Fruit fly (Drosophila melanogaster) whole organism, pupa: ENCODE measurements around the gene CG14395.

Experiments
- CG10348 ChIP-seq: fragments of 200-800 bp; sonication (Bioruptor generic); IDR thresholded peaks from 2 replicates; pipeline ENCODE4 v1.3.6; 2022; ENCODE audit warnings: missing biosample characterization, missing genetic modification characterization
- CG12605 ChIP-seq: fragments of 200-800 bp; sonication (Bioruptor generic); IDR thresholded peaks from 2 replicates; pipeline ENCODE4 v1.3.6; 2022; ENCODE audit warnings: missing biosample characterization, missing genetic modification characterization
- CG13204 ChIP-seq: fragments of 200-800 bp; sonication (Bioruptor generic); optimal IDR thresholded peaks from 2 replicates; lab custom pipeline; 2018; ENCODE audit warnings: missing biosample characterization, mild to moderate bottlenecking, missing genetic modification characterization, moderate library complexity
- CG14655 ChIP-seq: fragments of 200-800 bp; sonication (Bioruptor generic); optimal IDR thresholded peaks from 3 replicates; lab custom pipeline; 2017; ENCODE audit warnings: mild to moderate bottlenecking, missing biosample characterization, missing genetic modification reagents, missing genetic modification characterization
- CG15710 ChIP-seq: fragments of 200-800 bp; sonication (Bioruptor generic); optimal IDR thresholded peaks from 2 replicates; lab custom pipeline; 2018; ENCODE audit warnings: missing biosample characterization, mild to moderate bottlenecking, missing genetic modification characterization, moderate library complexity
- CG17806 ChIP-seq: fragments of 200-800 bp; sonication (Bioruptor generic); optimal IDR thresholded peaks from 2 replicates; lab custom pipeline; 2018; ENCODE audit warnings: missing biosample characterization, mild to moderate bottlenecking, missing genetic modification characterization, moderate library complexity
- CG32121 ChIP-seq: fragments of 200-800 bp; sonication (Bioruptor generic); IDR thresholded peaks from 2 replicates; pipeline ENCODE4 v1.3.6; 2022; ENCODE audit warnings: missing biosample characterization, missing genetic modification characterization
- CG34367 ChIP-seq: fragments of 200-800 bp; sonication (Bioruptor generic); optimal IDR thresholded peaks from 2 replicates; lab custom pipeline; 2018; ENCODE audit warnings: missing biosample characterization, mild to moderate bottlenecking, missing genetic modification characterization
- CG4496 ChIP-seq: fragments of 200-800 bp; sonication (Bioruptor generic); IDR thresholded peaks from 3 replicates; pipeline ENCODE4 v1.3.6; 2022; ENCODE audit warnings: missing biosample characterization, missing genetic modification characterization
- CG8159 ChIP-seq: fragments of 200-800 bp; sonication (Bioruptor generic); optimal IDR thresholded peaks from 3 replicates; lab custom pipeline; 2018; ENCODE audit warnings: missing biosample characterization, mild to moderate bottlenecking, missing genetic modification characterization, moderate library complexity
- CG8301 ChIP-seq: fragments of 200-800 bp; sonication (Bioruptor generic); optimal IDR thresholded peaks from 2 replicates; lab custom pipeline; 2018; ENCODE audit warnings: missing biosample characterization, mild to moderate bottlenecking, missing genetic modification characterization
- CG9948 ChIP-seq: fragments of 200-800 bp; sonication (Bioruptor generic); optimal IDR thresholded peaks from 2 replicates; lab custom pipeline; 2018; ENCODE audit warnings: missing biosample characterization, mild to moderate bottlenecking, missing genetic modification characterization, moderate library complexity
- D1 ChIP-seq: fragments of 200-800 bp; sonication (Bioruptor generic); optimal IDR thresholded peaks from 2 replicates; lab custom pipeline; 2018; ENCODE audit warnings: missing biosample characterization, mild to moderate bottlenecking, missing genetic modification characterization, moderate library complexity
- EcR ChIP-seq: fragments of 200-800 bp; sonication (Bioruptor generic); optimal IDR thresholded peaks from 3 replicates; lab custom pipeline; 2019; ENCODE audit warnings: missing biosample characterization, missing genetic modification characterization, mild to moderate bottlenecking, moderate library complexity, missing genetic modification reagents
- Ets98B ChIP-seq: fragments of 200-800 bp; sonication (Bioruptor generic); IDR thresholded peaks from 2 replicates; pipeline ENCODE4 v1.3.6; 2022; ENCODE audit warnings: missing biosample characterization, missing genetic modification characterization
- Pif1A ChIP-seq: fragments of 200-800 bp; sonication (Bioruptor generic); optimal IDR thresholded peaks from 3 replicates; lab custom pipeline; 2016; ENCODE audit warnings: missing biosample characterization, missing genetic modification characterization
- Pif1B ChIP-seq: fragments of 200-800 bp; sonication (Bioruptor generic); optimal IDR thresholded peaks from 3 replicates; lab custom pipeline; 2016; ENCODE audit warnings: missing biosample characterization, missing genetic modification characterization
- Snoo ChIP-seq: fragments of 200-800 bp; sonication (Bioruptor generic); optimal IDR thresholded peaks from 3 replicates; lab custom pipeline; 2017; ENCODE audit warnings: missing biosample characterization, mild to moderate bottlenecking, missing genetic modification characterization, inconsistent platforms
- fd96Ca ChIP-seq: fragments of 200-800 bp; sonication (Bioruptor generic); IDR thresholded peaks from 3 replicates; pipeline ENCODE4 v1.3.6; 2022; ENCODE audit warnings: missing biosample characterization, missing genetic modification characterization
- gl ChIP-seq: fragments of 200-800 bp; sonication (Bioruptor generic); optimal IDR thresholded peaks from 2 replicates; lab custom pipeline; 2018; ENCODE audit warnings: missing biosample characterization, mild to moderate bottlenecking, missing genetic modification characterization
- rn ChIP-seq: fragments of 200-800 bp; sonication (Bioruptor generic); IDR thresholded peaks from 2 replicates; pipeline ENCODE4 v1.3.6; 2022; ENCODE audit warnings: missing biosample characterization, missing genetic modification characterization

CG14395 gene

DNA sequence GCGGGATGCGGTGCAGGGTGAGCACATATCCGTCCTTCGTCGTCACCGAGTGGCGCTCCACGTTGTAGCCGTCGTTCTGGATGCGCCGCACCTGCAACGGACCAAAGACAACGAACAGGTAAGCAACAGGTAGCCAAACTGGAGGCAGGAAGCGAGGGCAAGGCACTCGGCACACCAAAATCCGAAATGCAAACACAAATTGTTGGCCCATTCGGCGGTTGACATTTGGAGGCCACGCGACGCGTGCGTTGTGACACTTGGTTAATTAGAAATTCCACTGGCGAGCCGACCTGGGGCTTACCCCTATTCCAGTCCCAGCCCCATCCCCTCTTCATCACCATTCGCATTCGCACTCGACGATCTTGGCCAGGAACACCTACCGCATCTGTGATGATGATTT lies 21.0 kb upstream of the CG14395 start:
- TF ChIP-seq CG32121 (GFP tag; lab: Robert Waterston, UW): no peak
- no peak for TF ChIP-seq CG14655 (GFP tag; lab: Kevin White, UChicago)
- TF ChIP-seq gl (tag; lab: Kevin White, UChicago): no peak
- TF ChIP-seq D1 (tag; lab: Kevin White, UChicago): no peak
- no peak for TF ChIP-seq CG10348 (GFP tag; lab: Robert Waterston, UW)
- no peak for TF ChIP-seq CG8301 (tag; lab: Kevin White, UChicago)
- TF ChIP-seq Ets98B: no peak
- TF ChIP-seq CG9948 (tag; lab: Kevin White, UChicago): no peak
- TF ChIP-seq rn (GFP tag; lab: Robert Waterston, UW): no peak
- no peak for TF ChIP-seq Pif1A (GFP tag; lab: Kevin White, UChicago)
- no peak for TF ChIP-seq EcR (GFP tag; lab: Kevin White, UChicago)
- TF ChIP-seq CG8159 (tag; lab: Kevin White, UChicago): no peak
- TF ChIP-seq Pif1B (GFP tag; lab: Kevin White, UChicago): no peak
- no peak for TF ChIP-seq CG12605 (GFP tag; lab: Robert Waterston, UW)

DNA sequence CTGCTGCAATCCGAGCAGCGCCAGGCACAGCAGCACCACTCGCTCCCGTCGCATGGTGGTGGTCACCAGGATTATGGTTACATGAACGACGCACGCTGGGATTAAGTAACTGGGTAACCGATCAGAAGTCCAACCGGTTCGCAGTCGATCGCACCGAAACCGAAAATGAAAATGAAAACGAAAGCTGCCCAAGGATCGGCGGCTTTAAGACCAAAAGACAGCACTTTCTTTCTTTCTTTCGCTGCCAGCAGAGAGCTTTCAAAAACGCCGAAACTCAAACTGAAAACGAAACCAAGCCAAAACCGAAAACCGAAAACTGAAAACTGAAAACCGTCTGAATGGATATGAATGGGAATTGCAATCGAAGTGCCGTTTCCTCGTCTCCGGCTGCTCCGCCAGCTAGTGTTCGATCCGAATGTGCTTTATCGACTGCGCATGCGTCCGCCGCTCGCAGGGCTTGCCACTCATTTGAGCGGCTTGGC lies 20.5 kb upstream of the CG14395 start, which contains the start of gene CG6753:
CG6753 (minus strand) TSS at position 432 of the 482 bp plus-strand sequence.
- no peak for TF ChIP-seq CG4496 (GFP tag; lab: Robert Waterston, UW)
- TF ChIP-seq CG15710 (tag; lab: Kevin White, UChicago): no peak

DNA sequence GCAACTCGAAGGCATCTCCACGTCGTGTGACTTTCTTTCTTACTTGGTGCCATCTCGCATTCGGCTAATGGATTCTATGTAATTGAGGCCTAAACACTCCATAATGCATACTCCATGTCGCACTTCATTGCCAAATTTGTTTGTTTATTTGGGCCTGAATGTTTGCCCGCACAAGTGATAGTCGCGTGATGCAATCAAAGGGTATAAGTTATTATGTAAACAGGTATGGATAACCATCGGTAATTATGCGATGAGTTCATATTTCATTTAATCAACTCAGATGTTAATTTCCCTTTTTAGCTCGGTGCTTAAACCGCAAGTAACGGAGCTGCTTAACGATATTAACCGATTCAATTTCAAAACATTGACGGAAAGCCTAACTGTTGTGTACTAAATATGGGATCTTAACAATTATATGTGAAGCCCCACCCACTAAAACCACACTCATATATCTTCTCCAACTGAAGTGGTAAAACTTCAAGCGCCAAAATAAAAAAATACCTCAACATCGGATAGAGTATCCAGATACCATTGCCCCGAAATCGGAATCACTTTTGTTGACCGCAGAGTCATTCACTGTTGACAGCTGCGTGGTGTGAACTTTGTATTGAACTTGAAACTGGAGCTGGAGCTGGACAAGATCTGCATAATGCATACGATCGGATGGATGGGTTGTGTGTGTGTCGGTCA lies 17.9 kb upstream of the CG14395 start:
- TF ChIP-seq EcR (GFP tag; lab: Kevin White, UChicago): peak; percentile 61
- peak; percentile 9 for TF ChIP-seq CG8159 (tag; lab: Kevin White, UChicago)
- TF ChIP-seq CG10348 (GFP tag; lab: Robert Waterston, UW): no peak
- TF ChIP-seq Pif1A (GFP tag; lab: Kevin White, UChicago): peak; percentile 27

DNA sequence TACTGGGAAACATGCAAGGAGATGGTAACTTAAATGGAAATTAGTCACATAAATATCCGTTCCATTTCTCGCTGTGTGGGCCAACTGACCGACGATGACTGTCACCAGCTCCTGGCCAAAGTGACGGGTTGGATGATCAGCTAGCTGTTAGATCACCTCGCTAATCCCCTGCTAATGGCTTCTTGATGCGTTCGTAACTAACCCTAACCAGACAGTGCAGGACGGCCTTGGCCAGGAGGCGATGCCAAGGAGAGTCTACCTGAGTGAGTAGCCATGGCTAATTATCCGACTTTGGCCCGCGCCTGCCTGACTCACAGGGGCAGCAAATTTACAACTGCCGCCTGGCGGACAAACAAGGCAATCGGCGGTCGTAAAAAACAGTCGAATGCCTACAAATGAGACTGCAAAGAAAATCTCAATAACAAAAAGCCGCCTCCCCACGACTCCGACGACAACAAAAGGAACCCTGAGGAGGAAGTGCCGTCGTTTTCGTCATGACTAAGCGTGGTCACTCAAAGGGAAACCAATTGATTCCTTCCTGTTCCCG lies 16.8 kb upstream of the CG14395 start:
- TF ChIP-seq CG14655 (GFP tag; lab: Kevin White, UChicago): no peak
- TF ChIP-seq Ets98B: no peak
- TF ChIP-seq CG4496 (GFP tag; lab: Robert Waterston, UW): no peak
- no peak for TF ChIP-seq EcR (GFP tag; lab: Kevin White, UChicago)
- no peak for TF ChIP-seq Pif1B (GFP tag; lab: Kevin White, UChicago)
- TF ChIP-seq D1 (tag; lab: Kevin White, UChicago): no peak
- TF ChIP-seq CG17806 (tag; lab: Kevin White, UChicago): no peak
- no peak for TF ChIP-seq CG15710 (tag; lab: Kevin White, UChicago)
- no peak for TF ChIP-seq CG13204 (GFP tag; lab: Kevin White, UChicago)
- TF ChIP-seq rn (GFP tag; lab: Robert Waterston, UW): no peak
- TF ChIP-seq Pif1A (GFP tag; lab: Kevin White, UChicago): no peak
- TF ChIP-seq fd96Ca (GFP tag; lab: Robert Waterston, UW): no peak
- TF ChIP-seq CG34367: no peak
- no peak for TF ChIP-seq CG9948 (tag; lab: Kevin White, UChicago)
- no peak for TF ChIP-seq CG10348 (GFP tag; lab: Robert Waterston, UW)
- TF ChIP-seq Snoo: no peak
- TF ChIP-seq CG12605 (GFP tag; lab: Robert Waterston, UW): no peak
- no peak for TF ChIP-seq CG8159 (tag; lab: Kevin White, UChicago)
- no peak for TF ChIP-seq CG8301 (tag; lab: Kevin White, UChicago)
- TF ChIP-seq gl (tag; lab: Kevin White, UChicago): no peak
- TF ChIP-seq, all 21 proteins: peak for 0

DNA sequence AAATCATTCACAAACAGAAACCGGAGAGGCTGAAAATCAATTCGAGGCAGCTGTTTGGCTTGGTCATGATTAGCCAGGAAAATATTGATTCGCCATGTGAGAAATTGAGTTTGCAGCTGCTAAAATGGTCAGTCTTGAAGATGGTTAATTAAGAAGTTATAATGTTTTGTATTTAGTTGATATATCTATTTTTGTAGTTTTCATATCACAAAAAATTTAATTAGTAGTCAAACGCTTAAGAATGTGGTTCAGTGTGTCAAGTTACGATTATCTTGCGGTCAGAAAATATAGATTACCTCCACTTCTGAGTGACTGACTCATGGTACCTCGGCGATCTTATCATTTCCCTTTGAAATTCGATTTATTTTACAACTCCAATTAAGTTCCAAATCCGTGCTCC lies 15.7 kb upstream of the CG14395 start:
- TF ChIP-seq Ets98B: no peak
- no peak for TF ChIP-seq rn (GFP tag; lab: Robert Waterston, UW)
- TF ChIP-seq fd96Ca (GFP tag; lab: Robert Waterston, UW): no peak
- no peak for TF ChIP-seq CG8159 (tag; lab: Kevin White, UChicago)
- no peak for TF ChIP-seq CG15710 (tag; lab: Kevin White, UChicago)
- TF ChIP-seq Pif1B (GFP tag; lab: Kevin White, UChicago): no peak
- no peak for TF ChIP-seq gl (tag; lab: Kevin White, UChicago)
- TF ChIP-seq EcR (GFP tag; lab: Kevin White, UChicago): no peak
- TF ChIP-seq CG8301 (tag; lab: Kevin White, UChicago): no peak
- no peak for TF ChIP-seq CG13204 (GFP tag; lab: Kevin White, UChicago)
- TF ChIP-seq CG32121 (GFP tag; lab: Robert Waterston, UW): no peak
- TF ChIP-seq CG9948 (tag; lab: Kevin White, UChicago): no peak
- TF ChIP-seq CG17806 (tag; lab: Kevin White, UChicago): no peak

DNA sequence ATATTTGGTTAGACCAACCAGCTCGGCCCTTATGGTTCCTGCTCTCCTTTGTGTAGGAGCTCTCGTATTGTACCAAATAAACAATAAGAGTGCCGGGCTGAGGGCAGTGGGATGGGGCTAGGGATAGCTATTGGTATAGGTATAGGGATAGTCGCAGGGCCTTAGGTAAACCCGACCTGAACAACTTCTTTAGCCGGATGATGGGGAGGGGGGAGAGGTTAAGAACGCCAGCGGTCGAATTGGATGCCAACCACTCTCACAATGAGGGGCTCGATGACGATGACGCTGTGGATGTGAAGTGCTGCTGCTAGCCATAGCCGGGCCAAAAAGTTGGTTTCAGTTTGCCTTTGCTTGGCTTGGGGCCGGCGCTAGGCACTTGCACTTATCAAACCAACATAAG lies 15.3 kb upstream of the CG14395 start:
- TF ChIP-seq CG14655 (GFP tag; lab: Kevin White, UChicago): no peak
- TF ChIP-seq fd96Ca (GFP tag; lab: Robert Waterston, UW): 0 out of 3 replicates have a peak, but pooled peaks have one; percentile 26
- no peak for TF ChIP-seq CG15710 (tag; lab: Kevin White, UChicago)
